Fruit fly (Drosophila melanogaster) whole organism, embryonic: ENCODE measurements around the gene CG34134.

Experiments used
- Bteb2 ChIP-seq: fragments of 200-800 bp; sonication (Bioruptor generic); optimal IDR thresholded peaks from 2 replicates; lab custom pipeline; 2016; ENCODE audit warnings: missing biosample characterization, missing genetic modification characterization
- CG11504 ChIP-seq: fragments of 200-800 bp; sonication (Bioruptor generic); optimal IDR thresholded peaks from 3 replicates; lab custom pipeline; 2019; ENCODE audit warnings: missing biosample characterization, mild to moderate bottlenecking, missing genetic modification characterization, moderate library complexity
- CG14014 ChIP-seq: fragments of 200-800 bp; sonication (Bioruptor generic); IDR thresholded peaks from 2 replicates; pipeline ENCODE4 v1.3.6; 2022; ENCODE audit warnings: missing biosample characterization, missing genetic modification characterization
- CG14860 ChIP-seq: fragments of 200-800 bp; sonication (Bioruptor generic); IDR thresholded peaks from 3 replicates; pipeline ENCODE4 v1.3.6; 2022; ENCODE audit warnings: missing biosample characterization, missing genetic modification characterization; ENCODE audit not compliant: partially characterized antibody
- CG16813 ChIP-seq: fragments of 200-800 bp; sonication (Bioruptor generic); IDR thresholded peaks from 3 replicates; pipeline ENCODE4 v1.3.6; 2022; ENCODE audit warnings: missing biosample characterization, missing genetic modification characterization; ENCODE audit not compliant: partially characterized antibody
- CG16863 ChIP-seq: fragments of 200-800 bp; sonication (Bioruptor generic); optimal IDR thresholded peaks from 3 replicates; lab custom pipeline; 2016; ENCODE audit warnings: missing biosample characterization, missing genetic modification characterization
- CG17186 ChIP-seq: fragments of 200-800 bp; sonication (Bioruptor generic); optimal IDR thresholded peaks from 3 replicates; lab custom pipeline; 2017; ENCODE audit warnings: missing biosample characterization, missing genetic modification reagents, missing genetic modification characterization
- CG17328 ChIP-seq: fragments of 200-800 bp; sonication (Bioruptor generic); IDR thresholded peaks from 2 replicates; pipeline ENCODE4 v1.3.6; 2022; ENCODE audit warnings: missing biosample characterization, missing genetic modification characterization
- CG17359 ChIP-seq: fragments of 200-800 bp; sonication (Bioruptor generic); optimal IDR thresholded peaks from 3 replicates; lab custom pipeline; 2018; ENCODE audit warnings: missing biosample characterization, mild to moderate bottlenecking, missing genetic modification characterization, moderate library complexity
- CG17385 ChIP-seq: fragments of 200-800 bp; sonication (Bioruptor generic); optimal IDR thresholded peaks from 3 replicates; lab custom pipeline; 2018; ENCODE audit warnings: missing biosample characterization, mild to moderate bottlenecking, missing genetic modification characterization
- CG18764 ChIP-seq: fragments of 200-800 bp; sonication (Bioruptor generic); optimal IDR thresholded peaks from 3 replicates; lab custom pipeline; 2016; ENCODE audit warnings: missing biosample characterization, missing genetic modification characterization
- CG2678 ChIP-seq: fragments of 200-800 bp; sonication (Bioruptor generic); optimal IDR thresholded peaks from 3 replicates; lab custom pipeline; 2019; ENCODE audit warnings: missing biosample characterization, mild to moderate bottlenecking, missing genetic modification characterization, moderate library complexity
- CG2889 ChIP-seq: fragments of 200-800 bp; sonication (Bioruptor generic); IDR thresholded peaks from 3 replicates; pipeline ENCODE4 v1.3.6; 2022; ENCODE audit warnings: missing biosample characterization, missing genetic modification characterization
- CG34224 ChIP-seq: fragments of 200-800 bp; sonication (Bioruptor generic); IDR thresholded peaks from 3 replicates; pipeline ENCODE4 v1.3.6; 2022; ENCODE audit warnings: missing biosample characterization, missing genetic modification characterization; ENCODE audit not compliant: partially characterized antibody
- CG4360 ChIP-seq: fragments of 200-800 bp; sonication (Bioruptor generic); IDR thresholded peaks from 2 replicates; pipeline ENCODE4 v1.3.6; 2022; ENCODE audit warnings: missing biosample characterization, missing genetic modification characterization
- CG6175 ChIP-seq: fragments of 200-800 bp; sonication (Bioruptor generic); IDR thresholded peaks from 3 replicates; pipeline ENCODE4 v1.3.6; 2022; ENCODE audit warnings: missing biosample characterization, missing genetic modification characterization
- CG6272 ChIP-seq: fragments of 200-800 bp; sonication (Bioruptor generic); IDR thresholded peaks from 2 replicates; pipeline ENCODE4 v1.3.6; 2022; ENCODE audit warnings: missing biosample characterization, missing genetic modification characterization
- CG6654 ChIP-seq: fragments of 200-800 bp; sonication (Bioruptor generic); optimal IDR thresholded peaks from 2 replicates; lab custom pipeline; 2017; ENCODE audit warnings: missing biosample characterization, mild to moderate bottlenecking, missing genetic modification characterization
- CG6683 ChIP-seq: fragments of 200-800 bp; sonication (Bioruptor generic); optimal IDR thresholded peaks from 2 replicates; lab custom pipeline; 2017; ENCODE audit warnings: missing biosample characterization, mild to moderate bottlenecking, missing genetic modification characterization, missing genetic modification reagents
- CG9609 ChIP-seq: fragments of 200-800 bp; sonication (Bioruptor generic); optimal IDR thresholded peaks from 3 replicates; lab custom pipeline; 2016; ENCODE audit warnings: missing biosample characterization, missing genetic modification characterization
- CG9817 ChIP-seq: fragments of 200-800 bp; sonication (Bioruptor generic); optimal IDR thresholded peaks from 2 replicates; lab custom pipeline; 2018; ENCODE audit warnings: missing biosample characterization, mild to moderate bottlenecking, missing genetic modification characterization, moderate library complexity
- D19B ChIP-seq: fragments of 200-800 bp; sonication (Bioruptor generic); optimal IDR thresholded peaks from 2 replicates; lab custom pipeline; 2017; ENCODE audit warnings: missing biosample characterization, mild to moderate bottlenecking, missing genetic modification characterization
- Dek ChIP-seq: fragments of 200-800 bp; sonication (Bioruptor generic); optimal IDR thresholded peaks from 3 replicates; lab custom pipeline; 2019; ENCODE audit warnings: missing biosample characterization, mild to moderate bottlenecking, missing genetic modification characterization, moderate library complexity
- Doc2 ChIP-seq: fragments of 200-800 bp; sonication (Bioruptor generic); IDR thresholded peaks from 2 replicates; pipeline ENCODE4 v1.3.6; 2022; ENCODE audit warnings: missing biosample characterization, missing genetic modification characterization
- Dp ChIP-seq: fragments of 200-800 bp; sonication (Bioruptor generic); optimal IDR thresholded peaks from 2 replicates; lab custom pipeline; 2018; ENCODE audit warnings: missing biosample characterization, mild to moderate bottlenecking, missing genetic modification characterization, moderate library complexity
- Dref ChIP-seq: fragments of 200-800 bp; sonication (Bioruptor generic); IDR thresholded peaks from 2 replicates; pipeline ENCODE4 v1.3.6; 2022; ENCODE audit warnings: missing biosample characterization, missing genetic modification characterization
- Fer1 ChIP-seq: fragments of 200-800 bp; sonication (Bioruptor generic); optimal IDR thresholded peaks from 2 replicates; lab custom pipeline; 2017; ENCODE audit warnings: missing biosample characterization, mild to moderate bottlenecking, missing genetic modification characterization
- Fer2 ChIP-seq: fragments of 200-800 bp; sonication (Bioruptor generic); optimal IDR thresholded peaks from 2 replicates; lab custom pipeline; 2018; ENCODE audit warnings: missing biosample characterization, mild to moderate bottlenecking, missing genetic modification characterization, moderate library complexity
- MBD-R2 ChIP-seq: fragments of 200-800 bp; sonication (Bioruptor generic); IDR thresholded peaks from 2 replicates; pipeline ENCODE4 v1.3.6; 2022; ENCODE audit warnings: missing biosample characterization, missing genetic modification characterization
- NC2α ChIP-seq: fragments of 200-800 bp; sonication (Bioruptor generic); optimal IDR thresholded peaks from 2 replicates; lab custom pipeline; 2016; ENCODE audit warnings: missing biosample characterization, missing genetic modification characterization
- Ptx1 ChIP-seq: fragments of 200-800 bp; sonication (Bioruptor generic); IDR thresholded peaks from 2 replicates; pipeline ENCODE4 v1.3.6; 2022; ENCODE audit warnings: missing biosample characterization, missing genetic modification characterization
- Sox100B ChIP-seq: fragments of 200-800 bp; sonication (Bioruptor generic); optimal IDR thresholded peaks from 3 replicates; lab custom pipeline; 2018; ENCODE audit warnings: missing biosample characterization, mild to moderate bottlenecking, missing genetic modification characterization
- Xrp1 ChIP-seq: fragments of 200-800 bp; sonication (Bioruptor generic); IDR thresholded peaks from 2 replicates; pipeline ENCODE4 v1.3.6; 2022; ENCODE audit warnings: missing biosample characterization, missing genetic modification characterization
- ac ChIP-seq: fragments of 200-800 bp; sonication (Bioruptor generic); optimal IDR thresholded peaks from 3 replicates; lab custom pipeline; 2017; ENCODE audit warnings: missing biosample characterization, mild to moderate bottlenecking, missing genetic modification characterization
- ara ChIP-seq: fragments of 200-800 bp; sonication (Bioruptor generic); IDR thresholded peaks from 2 replicates; pipeline ENCODE4 v1.3.6; 2022; ENCODE audit warnings: missing biosample characterization, missing genetic modification characterization
- ash1 ChIP-seq: fragments of 200-800 bp; sonication (Bioruptor generic); optimal IDR thresholded peaks from 2 replicates; lab custom pipeline; 2018; ENCODE audit warnings: missing biosample characterization, mild to moderate bottlenecking, missing genetic modification characterization
- bab2 ChIP-seq: fragments of 200-800 bp; sonication (Bioruptor generic); optimal IDR thresholded peaks from 2 replicates; lab custom pipeline; 2016; ENCODE audit warnings: missing biosample characterization, missing genetic modification characterization
- cato ChIP-seq: fragments of 200-800 bp; sonication (Bioruptor generic); optimal IDR thresholded peaks from 2 replicates; lab custom pipeline; 2016; ENCODE audit warnings: missing biosample characterization, missing genetic modification characterization, borderline replicate concordance
- dmrt11E ChIP-seq: fragments of 200-800 bp; sonication (Bioruptor generic); optimal IDR thresholded peaks from 3 replicates; lab custom pipeline; 2018; ENCODE audit warnings: missing biosample characterization, mild to moderate bottlenecking, missing genetic modification characterization, moderate library complexity
- hkb ChIP-seq, 2 experiments: fragments of 200-800 bp in 1 of 2; fragments of >200 bp in 1 of 2; sonication (Bioruptor generic) in 1 of 2; IDR thresholded peaks in 1 of 2; optimal IDR thresholded peaks in 1 of 2; 2 replicates each; pipeline versions ENCODE4 v1.3.6 to Lab custom; 2017 to 2022; ENCODE audit warnings: missing biosample characterization in 1 of 2, missing genetic modification characterization in 1 of 2
- lov ChIP-seq, 2 experiments: fragments of 200-800 bp in 1 of 2; fragments of >200 bp in 1 of 2; sonication (Bioruptor generic) in 1 of 2; IDR thresholded peaks in 1 of 2; optimal IDR thresholded peaks in 1 of 2; 2 replicates in 1 of 2; 3 replicates in 1 of 2; pipeline versions ENCODE4 v1.3.6 to Lab custom; 2017 to 2022; ENCODE audit warnings: missing biosample characterization in 1 of 2, missing genetic modification characterization in 1 of 2
- pan ChIP-seq, 4 experiments: fragments of >200 bp in 3 of 4; fragments of 200-800 bp in 1 of 4; sonication (Bioruptor generic) in 1 of 4; optimal IDR thresholded peaks in 3 of 4; IDR thresholded peaks in 1 of 4; 2 replicates each; pipeline versions ENCODE4 v1.3.6 to Lab custom; 2017 to 2022; ENCODE audit warnings: missing biosample characterization in 2 of 4, missing genetic modification characterization in 2 of 4, mixed read lengths in 1 of 4
- pb ChIP-seq: fragments of 200-800 bp; sonication (Bioruptor generic); optimal IDR thresholded peaks from 3 replicates; lab custom pipeline; 2016; ENCODE audit warnings: missing biosample characterization, missing genetic modification characterization
- psq ChIP-seq: fragments of 200-800 bp; sonication (Bioruptor generic); optimal IDR thresholded peaks from 2 replicates; lab custom pipeline; 2017; ENCODE audit warnings: missing biosample characterization, missing genetic modification characterization
- run ChIP-seq: fragments of 200-800 bp; sonication (Bioruptor generic); optimal IDR thresholded peaks from 3 replicates; lab custom pipeline; 2018; ENCODE audit warnings: missing biosample characterization, mild to moderate bottlenecking, missing genetic modification characterization
- seq ChIP-seq: fragments of 200-800 bp; sonication (Bioruptor generic); IDR thresholded peaks from 2 replicates; pipeline ENCODE4 v1.3.6; 2022; ENCODE audit warnings: missing biosample characterization, missing genetic modification characterization
- ssp ChIP-seq: fragments of 200-800 bp; sonication (Bioruptor generic); IDR thresholded peaks from 2 replicates; pipeline ENCODE4 v1.3.6; 2022; ENCODE audit warnings: missing biosample characterization, missing genetic modification characterization
- tio ChIP-seq: fragments of 200-800 bp; sonication (Bioruptor generic); optimal IDR thresholded peaks from 2 replicates; lab custom pipeline; 2017; ENCODE audit warnings: missing biosample characterization, missing genetic modification characterization, inconsistent platforms
- ttk ChIP-seq: fragments of 200-800 bp; sonication (Bioruptor generic); IDR thresholded peaks from 2 replicates; pipeline ENCODE4 v2.1.2; 2022; ENCODE audit warnings: missing biosample characterization, missing genetic modification characterization
- usp ChIP-seq: fragments of >200 bp; optimal IDR thresholded peaks from 2 replicates; lab custom pipeline; 2017; ENCODE audit warnings: missing biosample characterization, missing genetic modification characterization

CG34134 gene

DNA sequence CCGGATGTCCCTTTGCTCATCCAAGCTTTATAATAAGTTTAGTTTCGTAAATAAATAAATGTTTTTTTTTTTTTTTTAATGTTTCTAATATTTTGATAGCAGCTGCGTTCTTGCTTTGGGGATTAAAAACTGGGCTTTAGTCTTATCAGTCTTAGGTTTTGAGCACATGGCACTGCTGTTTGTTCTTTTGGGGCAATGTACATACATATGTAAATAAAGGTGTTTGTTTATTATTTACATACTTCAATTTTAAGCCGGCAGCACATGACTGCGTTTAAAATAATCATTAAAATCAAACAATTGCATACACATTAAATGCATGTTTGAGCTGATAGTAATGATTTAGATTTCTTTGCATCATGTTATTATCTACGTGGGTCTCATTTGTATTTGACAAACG lies 26.4 kb downstream of the CG34134 start (continued):
- TF ChIP-seq cato (GFP tag; lab: Kevin White, UChicago) (peak; percentile 43), Xrp1 (GFP tag; lab: Robert Waterston, UW) (peak; percentile 90), NC2α (GFP tag; lab: Kevin White, UChicago) (peak; percentile 77), Sox100B (peak; percentile 87), run (no peak), Dp (GFP tag; lab: Kevin White, UChicago) (no peak), CG9609 (GFP tag; lab: Kevin White, UChicago) (peak; percentile 28), lov (optimal IDR thresholded peaks at IDR 0.05; lab: Kevin White, UChicago) (no peak), lov (GFP tag; IDR thresholded peaks at IDR 0.05; lab: Robert Waterston, UW) (peak; percentile 90), CG14014 (GFP tag; lab: Robert Waterston, UW) (peak; percentile 63; the same call in 1 of the 2 replicates), CG4360 (GFP tag; lab: Robert Waterston, UW) (peak; percentile 69), pan (optimal IDR thresholded peaks at IDR 0.05; lab: Kevin White, UChicago) (no peak), pan (GFP tag; optimal IDR thresholded peaks at IDR 0.05 in 1 of 2, IDR thresholded peaks at IDR 0.05 in 1 of 2) (peak in 1 of 2 experiments; percentile 69), pb (GFP tag; lab: Kevin White, UChicago) (no peak), CG17359 (tag; lab: Kevin White, UChicago) (peak; percentile 92), CG2889 (GFP tag; lab: Robert Waterston, UW) (no peak), CG2678 (tag; lab: Kevin White, UChicago) (peak; percentile 84), CG18764 (peak; percentile 83), D19B (no peak), Dref (GFP tag; lab: Robert Waterston, UW) (no peak), Dek (peak; percentile 48), CG17186 (GFP tag; lab: Kevin White, UChicago) (peak; percentile 48), Fer1 (GFP tag; lab: Kevin White, UChicago) (peak; percentile 55), CG14860 (GFP tag; lab: Robert Waterston, UW) (no peak), ac (GFP tag; lab: Kevin White, UChicago) (peak; percentile 85), CG17328 (GFP tag; lab: Robert Waterston, UW) (peak; percentile 66), CG6683 (GFP tag; lab: Kevin White, UChicago) (peak; percentile 51), bab2 (peak; percentile 83), CG6654 (no peak), usp (GFP tag; lab: Kevin White, UChicago) (no peak), Doc2 (GFP tag; lab: Robert Waterston, UW) (no peak), ssp (GFP tag; lab: Robert Waterston, UW) (no peak), CG16813 (GFP tag; lab: Robert Waterston, UW) (no peak), Bteb2 (GFP tag; lab: Kevin White, UChicago) (peak; percentile 54), CG9817 (tag; lab: Kevin White, UChicago) (peak; percentile 34), Fer2 (tag; lab: Kevin White, UChicago) (peak; percentile 54), CG6175 (no peak), tio (GFP tag; lab: Kevin White, UChicago) (peak; percentile 79), CG16863 (peak; percentile 81), CG6272 (GFP tag; lab: Robert Waterston, UW) (no peak), MBD-R2 (no peak), psq (GFP tag; lab: Kevin White, UChicago) (peak; percentile 70), CG34224 (GFP tag; lab: Robert Waterston, UW) (no peak), ttk (no peak), CG17385 (GFP tag; lab: Kevin White, UChicago) (peak; percentile 72), ash1 (GFP tag; lab: Kevin White, UChicago) (no peak), hkb (optimal IDR thresholded peaks at IDR 0.05; lab: Kevin White, UChicago) (no peak), hkb (GFP tag; IDR thresholded peaks at IDR 0.05; lab: Robert Waterston, UW) (peak; percentile 87), CG11504 (tag; lab: Kevin White, UChicago) (peak; percentile 75), ara (GFP tag; lab: Robert Waterston, UW) (peak; percentile 84), seq (peak; percentile 41; the same call in 1 of the 2 replicates), dmrt11E (tag; lab: Kevin White, UChicago) (peak; percentile 85), Ptx1 (GFP tag; lab: Robert Waterston, UW) (no peak)
